Worm (Caenorhabditis elegans): ENCODE data around the gene srt-27.

Gene srt-27

DNA sequence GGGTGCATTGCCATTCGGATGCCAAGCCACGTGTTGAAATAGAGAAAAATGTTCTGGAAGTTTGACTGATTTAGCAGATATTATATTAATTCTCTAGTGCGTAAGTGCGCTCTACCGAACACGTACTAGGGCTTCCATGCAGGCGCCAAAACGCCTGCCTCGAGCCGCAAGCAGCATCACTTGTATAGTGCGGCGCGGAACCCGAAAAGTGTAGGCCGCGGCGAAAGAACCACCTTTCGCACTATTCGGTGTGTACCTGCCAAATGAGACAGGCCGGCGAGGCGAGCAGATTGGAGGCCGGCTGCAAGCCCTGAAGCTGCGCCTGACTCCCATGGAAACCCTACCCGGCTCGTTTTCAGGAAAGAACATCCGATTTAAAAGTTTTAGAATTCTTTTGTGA is 18.9 kb upstream of the srt-27 start:
- TF ChIP-seq syd-9 (tag; optimal IDR thresholded peaks at IDR 0.05) (no peak), unc-3 (GFP tag; conservative IDR thresholded peaks at IDR 0.05) (no peak), unc-3 (tag; optimal IDR thresholded peaks at IDR 0.05) (no peak), ceh-30 (tag; optimal IDR thresholded peaks at IDR 0.05) (no peak), ceh-48 (tag; optimal IDR thresholded peaks at IDR 0.05) (no peak), npax-4 (tag; optimal IDR thresholded peaks at IDR 0.05) (no peak), dmd-4 (tag; optimal IDR thresholded peaks at IDR 0.05; ENCODE audit: borderline replicate concordance) (no peak), tbx-7 (tag; optimal IDR thresholded peaks at IDR 0.05) (no peak), ets-4 (tag; optimal IDR thresholded peaks at IDR 0.05) (no peak), zip-5 (tag; optimal IDR thresholded peaks at IDR 0.05) (no peak)

DNA sequence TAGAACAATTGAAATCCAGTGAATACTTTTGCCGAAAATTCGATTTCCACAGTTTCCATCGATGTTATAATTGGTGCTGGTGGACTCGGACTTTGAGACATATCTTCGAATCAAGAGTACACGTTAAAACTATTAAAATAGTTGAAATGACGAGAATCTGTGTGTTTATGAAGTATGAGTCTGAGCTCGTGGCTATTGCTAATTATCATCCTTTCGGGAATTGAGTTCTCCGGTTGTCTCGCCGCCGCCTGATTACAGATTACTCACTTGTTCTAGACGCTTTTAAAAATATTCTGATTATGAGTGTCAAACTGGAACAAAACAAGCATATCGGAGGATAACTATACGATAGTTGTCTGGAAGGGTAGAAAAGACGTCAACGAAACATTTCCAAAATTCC is 17.5 kb upstream of the srt-27 start, which contains the start of gene srg-56:
Gene srg-56, minus strand, starts transcription at position 101 of the 400 bp plus-strand sequence.
- TF ChIP-seq pqm-1 (tag; optimal IDR thresholded peaks at IDR 0.05) = no peak
- TF ChIP-seq lin-11 (tag; optimal IDR thresholded peaks at IDR 0.05) = no peak
- no peak for TF ChIP-seq ttx-3 (tag; optimal IDR thresholded peaks at IDR 0.05)
- no peak for TF ChIP-seq nhr-11 (tag; optimal IDR thresholded peaks at IDR 0.05)
- no peak for TF ChIP-seq tbx-2 (tag; optimal IDR thresholded peaks at IDR 0.05)
- no peak for TF ChIP-seq eyg-1 (tag; optimal IDR thresholded peaks at IDR 0.05)
- no peak for TF ChIP-seq hlh-13 (GFP tag; optimal IDR thresholded peaks at IDR 0.05)
- no peak for TF ChIP-seq unc-86 (tag; optimal IDR thresholded peaks at IDR 0.05)
- no peak for TF ChIP-seq ceh-22 (tag; optimal IDR thresholded peaks at IDR 0.05)
- no peak for TF ChIP-seq T23F11.4 (GFP tag; optimal IDR thresholded peaks at IDR 0.05)
- TF ChIP-seq ceh-30 (tag; optimal IDR thresholded peaks at IDR 0.05) = no peak
- no peak for TF ChIP-seq ahr-1 (tag; optimal IDR thresholded peaks at IDR 0.05)
- no peak for TF ChIP-seq sdc-2 (tag; optimal IDR thresholded peaks at IDR 0.05)
- TF ChIP-seq K02D7.2 (tag; optimal IDR thresholded peaks at IDR 0.05) = no peak
- no peak for TF ChIP-seq dmd-4 (tag; optimal IDR thresholded peaks at IDR 0.05; ENCODE audit: borderline replicate concordance)
- no peak for TF ChIP-seq elt-4 (tag; optimal IDR thresholded peaks at IDR 0.05)
- TF ChIP-seq pha-4 (tag; optimal IDR thresholded peaks at IDR 0.05) = no peak
- TF ChIP-seq ref-2 (tag; optimal IDR thresholded peaks at IDR 0.05) = no peak
- TF ChIP-seq C08G9.2 (tag; optimal IDR thresholded peaks at IDR 0.05) = no peak

DNA sequence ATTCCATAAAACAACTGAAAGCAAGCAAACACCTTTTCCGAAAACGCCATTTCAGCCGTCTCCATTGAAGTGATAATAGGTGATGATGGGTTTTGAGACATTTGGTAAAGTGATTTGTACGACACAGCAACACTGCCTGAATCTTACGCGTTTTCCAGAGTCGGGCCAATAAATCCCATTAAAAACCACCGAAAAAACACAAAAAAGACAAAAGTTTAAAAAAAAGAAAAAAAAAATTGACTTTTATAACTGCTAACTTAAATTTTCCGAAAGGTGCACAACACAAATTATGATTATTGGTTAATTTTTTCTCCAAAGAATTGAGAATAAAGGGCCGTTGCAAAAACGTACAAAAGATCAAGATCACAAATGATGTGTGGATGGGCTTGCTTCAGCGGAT is 13.7 kb upstream of the srt-27 start, which contains the start of gene srg-57:
Gene srg-57, minus strand, starts transcription at position 101 of the 400 bp plus-strand sequence.
- TF ChIP-seq K02D7.2 (tag; optimal IDR thresholded peaks at IDR 0.05) (no peak), ceh-22 (tag; optimal IDR thresholded peaks at IDR 0.05) (no peak), ceh-6 (GFP tag; optimal IDR thresholded peaks at IDR 0.05) (no peak), Y22D7AL.16 (tag; optimal IDR thresholded peaks at IDR 0.05) (no peak), ttx-3 (tag; optimal IDR thresholded peaks at IDR 0.05) (no peak), ceh-48 (tag; optimal IDR thresholded peaks at IDR 0.05) (no peak), pha-4 (tag; optimal IDR thresholded peaks at IDR 0.05) (no peak), hlh-6 (tag; optimal IDR thresholded peaks at IDR 0.05) (no peak), nhr-11 (tag; optimal IDR thresholded peaks at IDR 0.05) (no peak), pag-3 (tag; optimal IDR thresholded peaks at IDR 0.05; ENCODE audit: borderline replicate concordance) (no peak), madf-2 (tag; optimal IDR thresholded peaks at IDR 0.05) (no peak), ahr-1 (tag; optimal IDR thresholded peaks at IDR 0.05) (no peak), elt-2 (tag; optimal IDR thresholded peaks at IDR 0.05) (no peak), ceh-18 (tag; optimal IDR thresholded peaks at IDR 0.05) (no peak), unc-86 (tag; optimal IDR thresholded peaks at IDR 0.05) (no peak), dmd-4 (tag; optimal IDR thresholded peaks at IDR 0.05; ENCODE audit: borderline replicate concordance) (no peak), ceh-31 (tag; optimal IDR thresholded peaks at IDR 0.05) (no peak), ceh-24 (tag; optimal IDR thresholded peaks at IDR 0.05) (no peak)

DNA sequence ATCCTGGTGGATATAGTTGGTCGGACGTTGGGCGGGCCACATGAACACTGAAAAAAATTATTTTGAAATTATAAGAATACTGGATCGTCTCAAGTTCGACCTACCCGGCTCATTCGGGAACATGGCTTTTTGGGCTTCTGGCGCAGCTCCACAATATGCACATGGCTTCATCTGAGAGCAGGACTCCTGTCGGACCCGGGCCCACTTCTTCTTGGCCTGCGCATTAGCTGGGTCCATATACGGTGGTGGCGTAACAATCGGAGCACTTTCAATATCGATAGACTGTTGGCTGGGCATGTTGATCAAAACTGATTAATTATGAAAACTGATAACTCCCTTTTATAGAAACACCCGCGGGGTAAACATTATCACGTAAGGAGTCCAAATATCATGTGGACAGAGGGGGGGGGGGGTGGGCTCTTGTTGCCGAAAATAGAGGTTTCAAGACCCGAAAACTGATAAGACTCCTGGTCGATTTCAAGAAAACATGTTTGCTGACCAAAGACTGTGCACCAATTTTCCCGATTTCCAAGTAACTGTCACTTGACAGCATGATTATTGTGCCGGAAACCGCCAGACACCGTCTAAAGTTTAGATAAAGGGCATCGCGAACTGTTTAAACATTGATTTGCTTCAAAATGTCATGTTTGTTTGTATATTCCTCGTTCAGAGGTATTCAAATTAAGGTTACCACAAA is 10.3 kb upstream of the srt-27 start, which contains the start of gene dod-3:
Gene dod-3, minus strand, starts transcription at position 315 of the 697 bp plus-strand sequence.
- TF ChIP-seq ceh-34 (tag; optimal IDR thresholded peaks at IDR 0.05) (no peak), elt-2 (tag; optimal IDR thresholded peaks at IDR 0.05) (peak; percentile 78)
